Fruit fly (Drosophila melanogaster) whole organism, embryonic: ENCODE measurements around the gene CG32187.

ENCODE experiments used
- Atf-2 ChIP-seq: fragments of 200-800 bp; sonication (Bioruptor generic); optimal IDR thresholded peaks from 2 replicates; lab custom pipeline; 2016; ENCODE audit warnings: missing biosample characterization, missing genetic modification characterization
- BtbVII ChIP-seq: fragments of 200-800 bp; sonication (Bioruptor generic); optimal IDR thresholded peaks from 3 replicates; lab custom pipeline; 2017; ENCODE audit warnings: missing biosample characterization, mild to moderate bottlenecking, missing genetic modification characterization
- C15 ChIP-seq: fragments of 200-800 bp; sonication (Bioruptor generic); IDR thresholded peaks from 3 replicates; pipeline ENCODE4 v1.3.6; 2022; ENCODE audit warnings: missing biosample characterization, missing genetic modification characterization
- CG10147 ChIP-seq: fragments of 200-800 bp; sonication (Bioruptor generic); optimal IDR thresholded peaks from 2 replicates; lab custom pipeline; 2019; ENCODE audit warnings: missing biosample characterization, mild to moderate bottlenecking, missing genetic modification characterization, moderate library complexity
- CG10543 ChIP-seq: fragments of 200-800 bp; sonication (Bioruptor generic); optimal IDR thresholded peaks from 3 replicates; lab custom pipeline; 2017; ENCODE audit warnings: missing biosample characterization, mild to moderate bottlenecking, missing genetic modification characterization, moderate library complexity
- CG11560 ChIP-seq: fragments of 200-800 bp; sonication (Bioruptor generic); IDR thresholded peaks from 3 replicates; pipeline ENCODE4 v1.3.6; 2022; ENCODE audit warnings: missing biosample characterization, missing genetic modification characterization
- CG12744 ChIP-seq: fragments of 200-800 bp; sonication (Bioruptor generic); optimal IDR thresholded peaks from 2 replicates; lab custom pipeline; 2016; ENCODE audit warnings: missing biosample characterization, missing genetic modification characterization
- CG13287 ChIP-seq: fragments of 200-800 bp; sonication (Bioruptor generic); IDR thresholded peaks from 2 replicates; pipeline ENCODE4 v1.3.6; 2022; ENCODE audit warnings: missing biosample characterization, missing genetic modification characterization; ENCODE audit not compliant: partially characterized antibody
- CG1832 ChIP-seq: fragments of 200-800 bp; sonication (Bioruptor generic); optimal IDR thresholded peaks from 2 replicates; lab custom pipeline; 2017; ENCODE audit warnings: missing biosample characterization, mild to moderate bottlenecking, missing genetic modification characterization, inconsistent platforms
- CG3838 ChIP-seq: fragments of 200-800 bp; sonication (Bioruptor generic); optimal IDR thresholded peaks from 3 replicates; lab custom pipeline; 2016; ENCODE audit warnings: missing biosample characterization, missing genetic modification characterization
- CG4617 ChIP-seq: fragments of 200-800 bp; sonication (Bioruptor generic); optimal IDR thresholded peaks from 3 replicates; lab custom pipeline; 2016; ENCODE audit warnings: missing biosample characterization, missing genetic modification characterization, borderline replicate concordance
- CG4820 ChIP-seq: fragments of 200-800 bp; sonication (Bioruptor generic); optimal IDR thresholded peaks from 3 replicates; lab custom pipeline; 2016; ENCODE audit warnings: missing biosample characterization, missing genetic modification characterization
- CG5180 ChIP-seq: fragments of 200-800 bp; sonication (Bioruptor generic); optimal IDR thresholded peaks from 3 replicates; lab custom pipeline; 2017; ENCODE audit warnings: missing biosample characterization, missing genetic modification characterization, mild to moderate bottlenecking, moderate library complexity, missing genetic modification reagents
- CG5953 ChIP-seq: fragments of 200-800 bp; sonication (Bioruptor generic); IDR thresholded peaks from 2 replicates; pipeline ENCODE4 v1.3.6; 2022; ENCODE audit warnings: missing biosample characterization, missing genetic modification characterization
- CG7271 ChIP-seq: fragments of 200-800 bp; sonication (Bioruptor generic); optimal IDR thresholded peaks from 2 replicates; lab custom pipeline; 2018; ENCODE audit warnings: missing biosample characterization, mild to moderate bottlenecking, missing genetic modification characterization, moderate library complexity
- CG7745 ChIP-seq: fragments of 200-800 bp; sonication (Bioruptor generic); optimal IDR thresholded peaks from 2 replicates; lab custom pipeline; 2018; ENCODE audit warnings: missing biosample characterization, mild to moderate bottlenecking, missing genetic modification characterization, moderate library complexity
- CG9797 ChIP-seq: fragments of 200-800 bp; sonication (Bioruptor generic); optimal IDR thresholded peaks from 3 replicates; lab custom pipeline; 2018; ENCODE audit warnings: missing biosample characterization, mild to moderate bottlenecking, missing genetic modification characterization
- CrebB ChIP-seq: fragments of 200-800 bp; sonication (Bioruptor generic); optimal IDR thresholded peaks from 3 replicates; lab custom pipeline; 2018; ENCODE audit warnings: missing biosample characterization, mild to moderate bottlenecking, missing genetic modification characterization
- Dad ChIP-seq: fragments of 200-800 bp; sonication (Bioruptor generic); optimal IDR thresholded peaks from 3 replicates; lab custom pipeline; 2016; ENCODE audit warnings: missing biosample characterization, missing genetic modification characterization
- Deaf1 ChIP-seq: fragments of 200-800 bp; optimal IDR thresholded peaks from 3 replicates; lab custom pipeline; 2019; ENCODE audit warnings: missing biosample characterization, mild to moderate bottlenecking, missing genetic modification characterization, moderate library complexity
- Dll ChIP-seq: fragments of 200-800 bp; sonication (Bioruptor generic); IDR thresholded peaks from 4 replicates; pipeline ENCODE4 v1.3.6; 2022; ENCODE audit warnings: missing biosample characterization, missing genetic modification characterization; ENCODE audit not compliant: partially characterized antibody
- Lhr ChIP-seq: fragments of 200-800 bp; sonication (Bioruptor generic); optimal IDR thresholded peaks from 3 replicates; lab custom pipeline; 2017; ENCODE audit warnings: mild to moderate bottlenecking, missing biosample characterization, missing genetic modification reagents, missing genetic modification characterization
- Med ChIP-seq: fragments of 200-800 bp; sonication (Bioruptor generic); peaks from one replicate; lab custom pipeline; 2016; ENCODE audit warnings: missing biosample characterization, missing genetic modification characterization, mild to moderate bottlenecking, inconsistent platforms, moderate library complexity
- Pdp1 ChIP-seq, 2 experiments: fragments of 200-800 bp; sonication (Bioruptor generic); optimal IDR thresholded peaks; 3 replicates each; lab custom pipeline; 2016; ENCODE audit warnings: missing biosample characterization in 2 of 2, missing genetic modification characterization in 2 of 2, mild to moderate bottlenecking in 1 of 2, moderate library complexity in 1 of 2
- Six4 ChIP-seq: fragments of 200-800 bp; sonication (Bioruptor generic); optimal IDR thresholded peaks from 2 replicates; lab custom pipeline; 2016; ENCODE audit warnings: missing biosample characterization, missing genetic modification characterization
- Sry-δ ChIP-seq: fragments of 200-800 bp; sonication (Bioruptor generic); optimal IDR thresholded peaks from 2 replicates; lab custom pipeline; 2016; ENCODE audit warnings: missing biosample characterization, missing genetic modification characterization
- Tbp ChIP-seq: fragments of >200 bp; optimal IDR thresholded peaks from 2 replicates; lab custom pipeline; 2018; ENCODE audit warnings: missing biosample characterization, missing genetic modification characterization
- YL-1 ChIP-seq: fragments of 200-800 bp; sonication (Bioruptor generic); optimal IDR thresholded peaks from 3 replicates; lab custom pipeline; 2017; ENCODE audit warnings: missing biosample characterization, mild to moderate bottlenecking, missing genetic modification characterization
- amos ChIP-seq: fragments of 200-800 bp; sonication (Bioruptor generic); IDR thresholded peaks from 2 replicates; pipeline ENCODE4 v1.3.6; 2022; ENCODE audit warnings: missing biosample characterization, missing genetic modification characterization; ENCODE audit not compliant: partially characterized antibody
- ap ChIP-seq: fragments of 200-800 bp; sonication (Bioruptor generic); IDR thresholded peaks from 2 replicates; pipeline ENCODE4 v1.3.6; 2022; ENCODE audit warnings: missing biosample characterization, missing genetic modification characterization
- ara ChIP-seq: fragments of 200-800 bp; sonication (Bioruptor generic); IDR thresholded peaks from 2 replicates; pipeline ENCODE4 v1.3.6; 2022; ENCODE audit warnings: missing biosample characterization, missing genetic modification characterization
- cad ChIP-seq: fragments of >200 bp; optimal IDR thresholded peaks from 2 replicates; lab custom pipeline; 2017; ENCODE audit warnings: missing biosample characterization, missing genetic modification characterization
- ci ChIP-seq: fragments of 200-800 bp; sonication (Bioruptor generic); IDR thresholded peaks from 3 replicates; pipeline ENCODE4 v1.3.6; 2022; ENCODE audit warnings: missing biosample characterization, missing genetic modification characterization
- disco-r ChIP-seq: fragments of 200-800 bp; sonication (Bioruptor generic); optimal IDR thresholded peaks from 2 replicates; lab custom pipeline; 2016; ENCODE audit warnings: missing biosample characterization, missing genetic modification characterization
- dysf ChIP-seq: fragments of 200-800 bp; sonication (Bioruptor generic); IDR thresholded peaks from 3 replicates; pipeline ENCODE4 v1.3.6; 2022; ENCODE audit warnings: missing biosample characterization, missing genetic modification characterization
- gro ChIP-seq: fragments of 200-800 bp; sonication (Bioruptor generic); optimal IDR thresholded peaks from 2 replicates; lab custom pipeline; 2016; ENCODE audit warnings: missing biosample characterization, missing genetic modification characterization
- her ChIP-seq: fragments of 200-800 bp; sonication (Bioruptor generic); optimal IDR thresholded peaks from 2 replicates; lab custom pipeline; 2016; ENCODE audit warnings: missing biosample characterization, missing genetic modification characterization
- jing ChIP-seq: fragments of 200-800 bp; sonication (Bioruptor generic); optimal IDR thresholded peaks from 2 replicates; lab custom pipeline; 2018; ENCODE audit warnings: missing biosample characterization, mild to moderate bottlenecking, missing genetic modification characterization
- lab ChIP-seq: fragments of 200-800 bp; sonication (Bioruptor generic); optimal IDR thresholded peaks from 3 replicates; lab custom pipeline; 2017; ENCODE audit warnings: missing biosample characterization, missing genetic modification characterization, mild to moderate bottlenecking, moderate library complexity, missing genetic modification reagents
- pan ChIP-seq, 4 experiments: fragments of >200 bp in 3 of 4; fragments of 200-800 bp in 1 of 4; sonication (Bioruptor generic) in 1 of 4; optimal IDR thresholded peaks in 3 of 4; IDR thresholded peaks in 1 of 4; 2 replicates each; pipeline versions ENCODE4 v1.3.6 to Lab custom; 2017 to 2022; ENCODE audit warnings: missing biosample characterization in 2 of 4, missing genetic modification characterization in 2 of 4, mixed read lengths in 1 of 4
- seq ChIP-seq: fragments of 200-800 bp; sonication (Bioruptor generic); IDR thresholded peaks from 2 replicates; pipeline ENCODE4 v1.3.6; 2022; ENCODE audit warnings: missing biosample characterization, missing genetic modification characterization
- sug ChIP-seq: fragments of 200-800 bp; optimal IDR thresholded peaks from 2 replicates; lab custom pipeline; 2019; ENCODE audit warnings: missing biosample characterization, mild to moderate bottlenecking, missing genetic modification characterization, moderate library complexity
- tap ChIP-seq: fragments of 200-800 bp; optimal IDR thresholded peaks from 3 replicates; lab custom pipeline; 2019; ENCODE audit warnings: missing biosample characterization, mild to moderate bottlenecking, missing genetic modification characterization, moderate library complexity
- tin ChIP-seq: fragments of 200-800 bp; sonication (Bioruptor generic); optimal IDR thresholded peaks from 3 replicates; lab custom pipeline; 2016; ENCODE audit warnings: missing biosample characterization, missing genetic modification characterization
- unc-4 ChIP-seq: fragments of 200-800 bp; sonication (Bioruptor generic); IDR thresholded peaks from 2 replicates; pipeline ENCODE4 v1.3.6; 2022; ENCODE audit warnings: missing biosample characterization, missing genetic modification characterization; ENCODE audit not compliant: partially characterized antibody
- wor ChIP-seq: fragments of 200-800 bp; sonication (Bioruptor generic); IDR thresholded peaks from 2 replicates; pipeline ENCODE4 v1.3.6; 2022; ENCODE audit warnings: missing biosample characterization, missing genetic modification characterization
- zen ChIP-seq: fragments of 200-800 bp; sonication (Bioruptor generic); optimal IDR thresholded peaks from 3 replicates; lab custom pipeline; 2018; ENCODE audit warnings: missing biosample characterization, mild to moderate bottlenecking, missing genetic modification characterization, moderate library complexity
- zf30C ChIP-seq: fragments of 200-800 bp; sonication (Bioruptor generic); optimal IDR thresholded peaks from 3 replicates; lab custom pipeline; 2018; ENCODE audit warnings: missing biosample characterization, mild to moderate bottlenecking, missing genetic modification characterization

CG32187 gene

DNA sequence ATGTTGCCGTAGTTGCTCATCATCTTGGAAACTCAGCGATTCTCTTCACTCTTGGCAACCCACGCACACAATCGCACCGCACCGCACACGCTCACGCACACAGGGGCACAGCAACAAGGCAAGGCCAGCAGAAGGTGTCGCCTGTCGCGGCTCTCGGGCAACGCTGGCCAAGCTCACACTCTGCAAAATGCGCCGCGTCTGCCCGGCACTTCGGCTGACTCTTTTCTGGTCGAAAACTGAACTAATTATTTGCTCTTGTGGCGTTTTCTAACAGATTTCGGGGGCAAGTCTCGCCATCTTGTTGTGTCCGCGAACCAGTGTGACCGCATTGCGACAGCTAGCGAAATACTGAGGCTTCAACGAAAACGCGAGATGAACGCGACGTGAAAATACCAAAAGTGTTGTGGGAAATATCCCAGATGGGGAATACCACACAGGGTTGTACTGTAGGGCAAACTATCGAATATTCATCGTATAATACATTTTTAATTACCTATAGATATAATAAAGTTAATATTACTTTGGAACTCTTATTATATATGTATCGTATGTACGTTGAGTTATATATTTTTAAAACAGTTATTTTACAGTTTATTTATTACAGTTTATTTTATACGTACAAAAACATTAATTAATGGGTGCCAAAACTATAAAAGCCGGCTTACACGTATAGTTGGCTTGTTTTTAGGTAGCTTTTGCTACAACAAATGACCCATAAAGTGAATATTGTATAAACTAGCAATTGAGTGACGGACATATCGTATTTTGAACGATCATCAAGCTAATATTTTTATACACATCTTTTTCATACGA, 40.2 kb upstream of the CG32187 start, which contains the start of the genes MED19 and CG7430 (continued):
- TF ChIP-seq Dad (GFP tag; lab: Kevin White, UChicago) = peak; percentile 2
- peak; percentile 79 for TF ChIP-seq CG4617 (GFP tag; lab: Kevin White, UChicago)
- TF ChIP-seq YL-1 = peak; percentile 90
- no peak for TF ChIP-seq pan (optimal IDR thresholded peaks at IDR 0.05; lab: Kevin White, UChicago)
- no peak for TF ChIP-seq pan (GFP tag; optimal IDR thresholded peaks at IDR 0.05 in 1 of 2, IDR thresholded peaks at IDR 0.05 in 1 of 2)
- peak; percentile 51 for TF ChIP-seq CG7271 (tag; lab: Kevin White, UChicago)
- TF ChIP-seq gro (GFP tag; lab: Kevin White, UChicago) = no peak
- no peak for TF ChIP-seq Tbp (GFP tag; lab: Kevin White, UChicago)
- TF ChIP-seq CG13287 (GFP tag; lab: Robert Waterston, UW) = peak; percentile 33
- peak; percentile 68 for TF ChIP-seq ci
- no peak for TF ChIP-seq wor (GFP tag; lab: Robert Waterston, UW)
- TF ChIP-seq CG3838 (GFP tag; lab: Kevin White, UChicago) = no peak
- no peak for TF ChIP-seq lab (GFP tag; lab: Kevin White, UChicago)
- peak; percentile 94 for TF ChIP-seq CG11560 (tag; lab: Robert Waterston, UW)
- no peak for TF ChIP-seq unc-4
- TF ChIP-seq C15 (GFP tag; lab: Robert Waterston, UW) = no peak
- TF ChIP-seq Dll (GFP tag; lab: Robert Waterston, UW) = no peak; the same call in 1 of the 4 replicates
- TF ChIP-seq CG10147 (GFP tag; lab: Kevin White, UChicago) = peak; percentile 27
- TF ChIP-seq disco-r (GFP tag; lab: Kevin White, UChicago) = no peak
- no peak for TF ChIP-seq dysf (GFP tag; lab: Robert Waterston, UW)
- TF ChIP-seq cad (GFP tag; lab: Kevin White, UChicago) = no peak
- TF ChIP-seq Lhr (GFP tag; lab: Kevin White, UChicago) = peak; percentile 79
- TF ChIP-seq zf30C = no peak
- peak; percentile 46 for TF ChIP-seq her (GFP tag; lab: Kevin White, UChicago)
- TF ChIP-seq zen = peak; percentile 61
- TF ChIP-seq Deaf1 (tag; lab: Kevin White, UChicago) = no peak
- no peak for TF ChIP-seq ara
- peak; percentile 1 for TF ChIP-seq CG7745 (tag; lab: Kevin White, UChicago)
- peak; percentile 88 for TF ChIP-seq CG9797 (GFP tag; lab: Kevin White, UChicago)
- peak; percentile 11 for TF ChIP-seq Sry-δ (GFP tag; lab: Kevin White, UChicago)
- no peak for TF ChIP-seq tap
- no peak for TF ChIP-seq jing (GFP tag; lab: Kevin White, UChicago)
- no peak for TF ChIP-seq ap (GFP tag; lab: Robert Waterston, UW)
- TF ChIP-seq amos (GFP tag; lab: Robert Waterston, UW) = peak; percentile 62
- peak; percentile 84 for TF ChIP-seq Med (GFP tag; lab: Kevin White, UChicago)
- no peak for TF ChIP-seq CG5953 (GFP tag; lab: Robert Waterston, UW)
- no peak for TF ChIP-seq CG5180
- no peak for TF ChIP-seq tin (GFP tag; lab: Kevin White, UChicago)
- TF ChIP-seq CG12744 (GFP tag; lab: Kevin White, UChicago) = no peak
- no peak for TF ChIP-seq Six4 (GFP tag; lab: Kevin White, UChicago)
- peak; percentile 28 for TF ChIP-seq CrebB (tag; lab: Kevin White, UChicago)
- TF ChIP-seq CG10543 = peak; percentile 30
- no peak for TF ChIP-seq sug (tag; lab: Kevin White, UChicago)
- TF ChIP-seq Pdp1 (GFP tag; optimal IDR thresholded peaks at IDR 0.05; lab: Kevin White, UChicago) = peak in 1 of 2 experiments; percentile 17
- no peak for TF ChIP-seq CG1832 (GFP tag; lab: Kevin White, UChicago)
- no peak for TF ChIP-seq Atf-2 (GFP tag; lab: Kevin White, UChicago)
- TF ChIP-seq seq = no peak; the same call in 1 of the 2 replicates
- no peak for TF ChIP-seq CG4820 (GFP tag; lab: Kevin White, UChicago)
- TF ChIP-seq BtbVII (GFP tag; lab: Kevin White, UChicago) = no peak
